Worm (Caenorhabditis elegans) whole organism, midembryonic: ENCODE measurements around the gene str-244.

Experiments
- T22C8.4 ChIP-seq: fragments of 200-800 bp; sonication (Bioruptor generic); IDR thresholded peaks from 2 replicates; pipeline ENCODE4 v1.3.6; 2022; ENCODE audit warnings: missing genetic modification characterization, missing compliant biosample characterization
- cog-1 ChIP-seq: sonication (generic microtip); optimal IDR thresholded peaks from 2 replicates; lab custom pipeline; 2016; ENCODE audit warnings: missing genetic modification characterization, missing compliant biosample characterization
- flt-1 ChIP-seq: fragments of 200-800 bp; sonication (Bioruptor generic); IDR thresholded peaks from 2 replicates; pipeline ENCODE4 v1.3.6; 2022; ENCODE audit warnings: missing genetic modification characterization, missing compliant biosample characterization
- klf-2 ChIP-seq: fragments of 200-800 bp; sonication (Bioruptor generic); conservative IDR thresholded peaks from 2 replicates; pipeline ENCODE4 v1.3.6; 2022; ENCODE audit warnings: missing genetic modification reagents, missing genetic modification characterization, missing compliant biosample characterization
- med-1 ChIP-seq: sonication (generic microtip); optimal IDR thresholded peaks from 2 replicates; lab custom pipeline; 2017; ENCODE audit warnings: missing genetic modification characterization, mild to moderate bottlenecking, missing compliant biosample characterization, antibody characterized with exemption, missing genetic modification reagents; ENCODE audit not compliant: insufficient read depth
- ref-1 ChIP-seq: fragments of 200-800 bp; sonication (Bioruptor generic); conservative IDR thresholded peaks from 2 replicates; pipeline ENCODE4 v1.3.6; 2022; ENCODE audit warnings: missing genetic modification reagents, missing genetic modification characterization, missing compliant biosample characterization
- tab-1 ChIP-seq: fragments of 200-800 bp; sonication (Bioruptor generic); IDR thresholded peaks from 2 replicates; pipeline ENCODE4 v1.3.6; 2022; ENCODE audit warnings: missing genetic modification characterization, missing compliant biosample characterization
- ztf-23 ChIP-seq: fragments of 200-800 bp; sonication (Bioruptor generic); IDR thresholded peaks from 2 replicates; pipeline ENCODE4 v1.3.6; 2022; ENCODE audit warnings: missing genetic modification reagents, missing genetic modification characterization, missing compliant biosample characterization
- ztf-29 ChIP-seq: fragments of 200-800 bp; sonication (Bioruptor generic); IDR thresholded peaks from 2 replicates; pipeline ENCODE4 v1.3.6; 2022; ENCODE audit warnings: missing genetic modification reagents, missing genetic modification characterization, missing compliant biosample characterization

ce11 chrV:3065928-3066327, 7.0 kb upstream of the str-244 start, which contains the start of gene srh-185:
- TF ChIP-seq flt-1 (no peak), klf-2 (no peak), ztf-29 (no peak), ztf-23 (no peak), tab-1 (GFP tag; lab: Robert Waterston, UW) (no peak), ref-1 (GFP tag; lab: Robert Waterston, UW) (no peak), med-1 (GFP tag; lab: Kevin White, UChicago) (no peak), T22C8.4 (GFP tag; lab: Robert Waterston, UW) (no peak), cog-1 (tag; lab: Kevin White, UChicago) (no peak)
